Worm (Caenorhabditis elegans) whole organism, L4 larva: ENCODE measurements around the gene atln-2.

ENCODE experiments used
- daf-12 ChIP-seq: fragments of 150-350 bp; optimal IDR thresholded peaks from 2 replicates; lab custom pipeline; 2014; ENCODE audit warnings: missing biosample characterization, missing genetic modification reagents, missing genetic modification characterization
- dmd-6 ChIP-seq: fragments of 200-800 bp; sonication (Bioruptor generic); IDR thresholded peaks from 2 replicates; pipeline ENCODE4 v1.3.6; 2022; ENCODE audit warnings: missing genetic modification reagents, missing genetic modification characterization, missing compliant biosample characterization
- duxl-1 ChIP-seq: sonication (generic microtip); optimal IDR thresholded peaks from 2 replicates; lab custom pipeline; 2016; ENCODE audit warnings: mild to moderate bottlenecking, missing genetic modification characterization, moderate library complexity, missing compliant biosample characterization; ENCODE audit not compliant: poor library complexity
- snpc-1.2 ChIP-seq: fragments of 200-800 bp; sonication (Bioruptor generic); IDR thresholded peaks from 2 replicates; pipeline ENCODE4 v1.3.6; 2022; ENCODE audit warnings: missing genetic modification reagents, missing genetic modification characterization, missing compliant biosample characterization

DNA sequence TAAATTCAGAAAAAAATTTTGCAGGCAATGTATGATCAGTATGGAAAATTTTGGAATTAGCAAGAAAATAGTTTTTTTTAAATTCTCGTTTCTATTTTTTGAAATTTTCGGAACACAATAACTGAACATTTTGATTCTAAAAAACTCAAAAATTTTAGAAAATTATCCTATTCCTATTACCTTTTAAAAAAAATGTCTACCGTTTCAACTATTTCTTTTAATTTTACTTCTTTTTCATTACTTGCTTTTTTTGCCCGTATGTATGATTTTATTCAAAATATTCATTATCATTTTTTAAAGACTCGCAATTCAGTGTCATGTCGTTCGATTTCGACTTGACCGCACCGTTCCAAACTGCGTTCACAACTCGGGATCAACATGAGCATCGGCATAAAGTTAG lies at the start of gene atln-2:
- TF ChIP-seq snpc-1.2 (GFP tag; lab: Robert Waterston, UW) (0 out of 2 replicates have a peak, but pooled peaks have one; percentile 47), duxl-1 (tag; lab: Kevin White, UChicago) (no peak), dmd-6 (no peak), daf-12 (tag; lab: Kevin White, UChicago) (no peak)
